Fruit fly (Drosophila melanogaster): ENCODE data around the gene GMF.

GMF gene

dm6 chr2L:16284306-16285299 is 18.2 kb downstream of the GMF start (continued):
- TF ChIP-seq Eip74EF (GFP tag; optimal IDR thresholded peaks at IDR 0.05) (peak in 1 of 2 experiments; percentile 29), CG2199 (GFP tag; IDR thresholded peaks at IDR 0.05) (no peak), pzg (GFP tag; optimal IDR thresholded peaks at IDR 0.05) (no peak), Aef1 (GFP tag; IDR thresholded peaks at IDR 0.05) (no peak), CG15073 (GFP tag; optimal IDR thresholded peaks at IDR 0.05) (peak; percentile 97), CG34422 (GFP tag; IDR thresholded peaks at IDR 0.05) (no peak), Sry-β (GFP tag; optimal IDR thresholded peaks at IDR 0.05) (no peak), CG6654 (GFP tag; optimal IDR thresholded peaks at IDR 0.05) (no peak), nerfin-2 (GFP tag; IDR thresholded peaks at IDR 0.05; ENCODE audit: partially characterized antibody) (no peak), CG16815 (GFP tag; optimal IDR thresholded peaks at IDR 0.05) (no peak), amos (GFP tag; IDR thresholded peaks at IDR 0.05; ENCODE audit: partially characterized antibody) (no peak), row (GFP tag; IDR thresholded peaks at IDR 0.05) (no peak), CG10366 (GFP tag; IDR thresholded peaks at IDR 0.05) (no peak), TFAM (GFP tag; optimal IDR thresholded peaks at IDR 0.05) (no peak), vnd (GFP tag; IDR thresholded peaks at IDR 0.05; ENCODE audit: partially characterized antibody) (no peak), fd3F (GFP tag; optimal IDR thresholded peaks at IDR 0.05) (no peak), pum (GFP tag; optimal IDR thresholded peaks at IDR 0.05) (no peak), CG3065 (GFP tag; optimal IDR thresholded peaks at IDR 0.05) (no peak), dysf (GFP tag; IDR thresholded peaks at IDR 0.05) (no peak), CG31441 (GFP tag; IDR thresholded peaks at IDR 0.05) (no peak), CG8944 (GFP tag; optimal IDR thresholded peaks at IDR 0.05) (no peak), gce (GFP tag; IDR thresholded peaks at IDR 0.05) (no peak), sqz (GFP tag; optimal IDR thresholded peaks at IDR 0.05) (peak; percentile 93), fru (optimal IDR thresholded peaks at IDR 0.05) (no peak), Med (GFP tag) (peak; percentile 82), C15 (GFP tag; IDR thresholded peaks at IDR 0.05) (no peak), ab (GFP tag; optimal IDR thresholded peaks at IDR 0.05) (no peak), E2f1 (GFP tag; IDR thresholded peaks at IDR 0.05) (no peak), Atf6 (GFP tag; IDR thresholded peaks at IDR 0.05) (no peak), CG12942 (GFP tag; optimal IDR thresholded peaks at IDR 0.05) (peak; percentile 23), CG12071 (GFP tag; optimal IDR thresholded peaks at IDR 0.05) (peak; percentile 66), CG1603 (tag; optimal IDR thresholded peaks at IDR 0.05) (peak; percentile 30), Max (GFP tag; optimal IDR thresholded peaks at IDR 0.05) (peak; percentile 21), CG1602 (GFP tag; optimal IDR thresholded peaks at IDR 0.05) (no peak), inv (GFP tag; IDR thresholded peaks at IDR 0.05; ENCODE audit: partially characterized antibody) (no peak), Usf (GFP tag; optimal IDR thresholded peaks at IDR 0.05) (no peak), chn (GFP tag; optimal IDR thresholded peaks at IDR 0.05) (no peak), psq (GFP tag; optimal IDR thresholded peaks at IDR 0.05) (no peak), Lim3 (GFP tag; IDR thresholded peaks at IDR 0.05) (no peak), esg (GFP tag; conservative IDR thresholded peaks at IDR 0.05) (no peak), CG4854 (GFP tag; optimal IDR thresholded peaks at IDR 0.05) (peak; percentile 36), Fer3 (tag; optimal IDR thresholded peaks at IDR 0.05) (peak; percentile 47), kni (GFP tag; optimal IDR thresholded peaks at IDR 0.05) (peak; percentile 84), Oaz (GFP tag; IDR thresholded peaks at IDR 0.05) (no peak), Stat92E (GFP tag; optimal IDR thresholded peaks at IDR 0.05) (no peak), Opbp (GFP tag; IDR thresholded peaks at IDR 0.05; ENCODE audit: partially characterized antibody) (no peak), CG18011 (GFP tag; optimal IDR thresholded peaks at IDR 0.05) (peak; percentile 32), Camta (GFP tag; optimal IDR thresholded peaks at IDR 0.05) (peak; percentile 34), Sin3A (optimal IDR thresholded peaks at IDR 0.05) (no peak)

All from whole organism, embryonic.